Fruit fly (Drosophila melanogaster): Measurements from ENCODE around the gene CG13010.

CG13010 gene

dm6 chrX:16672904-16673303 lies 5.8 kb downstream of the CG13010 start:
- TF ChIP-seq fd85E (GFP tag; optimal IDR thresholded peaks at IDR 0.05) = no peak
- TF ChIP-seq dsx (GFP tag; optimal IDR thresholded peaks at IDR 0.05; ENCODE audit: poor library complexity, severe bottlenecking) = no peak
- TF ChIP-seq Sox15 (GFP tag; optimal IDR thresholded peaks at IDR 0.05) = no peak
- TF ChIP-seq CG6854 (GFP tag; optimal IDR thresholded peaks at IDR 0.05) = no peak
- TF ChIP-seq OdsH (GFP tag; optimal IDR thresholded peaks at IDR 0.05) = no peak
- no peak for TF ChIP-seq lz (GFP tag; optimal IDR thresholded peaks at IDR 0.05)
- no peak for TF ChIP-seq CG11762 (GFP tag; optimal IDR thresholded peaks at IDR 0.05; ENCODE audit: insufficient read depth)
- TF ChIP-seq Ets96B (tag; optimal IDR thresholded peaks at IDR 0.05) = no peak
- TF ChIP-seq salr (GFP tag; optimal IDR thresholded peaks at IDR 0.05) = no peak
- no peak for TF ChIP-seq Hr39 (GFP tag; optimal IDR thresholded peaks at IDR 0.05)

DNA sequence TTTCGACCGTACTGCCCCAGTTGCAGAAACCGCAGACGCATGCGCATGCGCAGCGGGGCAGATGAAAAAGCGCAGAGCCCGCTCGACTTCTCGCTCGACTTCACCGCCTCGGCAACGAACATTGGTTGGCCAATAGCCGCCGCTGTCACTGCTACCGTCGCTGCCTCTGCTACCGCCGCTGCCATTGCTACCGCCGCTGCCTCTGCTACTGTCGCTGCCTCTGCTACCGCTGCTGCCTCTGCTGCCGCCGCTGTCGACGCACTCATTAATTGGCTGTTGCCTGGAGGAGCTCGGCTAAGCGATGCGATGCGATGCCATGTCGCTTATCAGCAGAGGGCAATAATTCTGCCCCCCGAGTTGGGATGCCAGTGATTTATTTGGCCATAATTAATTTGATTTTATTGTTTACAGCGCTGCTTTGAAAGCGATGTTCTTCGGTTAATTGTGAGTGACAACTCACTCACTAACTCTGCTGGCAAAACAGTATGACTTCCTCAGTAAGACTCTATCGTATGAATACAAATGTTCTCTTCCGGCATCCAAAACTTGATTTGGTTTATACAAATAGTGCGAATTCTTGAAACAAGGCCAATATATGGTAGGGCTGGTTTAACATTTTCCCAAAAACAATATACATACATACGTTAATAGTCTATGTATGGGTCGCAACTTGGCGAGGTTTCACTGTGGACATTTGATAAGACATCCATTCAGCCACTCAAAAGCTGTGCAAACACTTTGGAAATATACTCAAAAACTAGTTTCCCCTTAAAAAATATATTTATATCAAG lies 7.9 kb downstream of the CG13010 start:
- TF ChIP-seq CG9139 (GFP tag; optimal IDR thresholded peaks at IDR 0.05) (no peak), Sox15 (GFP tag; optimal IDR thresholded peaks at IDR 0.05) (no peak), dac (GFP tag; optimal IDR thresholded peaks at IDR 0.05) (no peak), achi (GFP tag; optimal IDR thresholded peaks at IDR 0.05) (no peak), CG34406 (GFP tag; optimal IDR thresholded peaks at IDR 0.05) (no peak), CG8319 (GFP tag; optimal IDR thresholded peaks at IDR 0.05) (no peak), CG16779 (tag; optimal IDR thresholded peaks at IDR 0.05) (no peak), fkh (GFP tag; optimal IDR thresholded peaks at IDR 0.05) (peak; percentile 1), pdm3 (GFP tag; optimal IDR thresholded peaks at IDR 0.05) (peak; percentile 6), esn (GFP tag; optimal IDR thresholded peaks at IDR 0.05) (peak; percentile 3), Gug (GFP tag; IDR thresholded peaks at IDR 0.05) (no peak), Blimp-1 (GFP tag; optimal IDR thresholded peaks at IDR 0.05) (no peak), CG15336 (GFP tag; IDR thresholded peaks at IDR 0.05) (0 out of 2 replicates have a peak, but pooled peaks have one; percentile 17), salr (GFP tag; optimal IDR thresholded peaks at IDR 0.05) (no peak), CG32006 (GFP tag; optimal IDR thresholded peaks at IDR 0.05) (peak; percentile 19), Smox (GFP tag; optimal IDR thresholded peaks at IDR 0.05) (no peak), Met (GFP tag; optimal IDR thresholded peaks at IDR 0.05) (peak; percentile 40), CG1621 (tag; optimal IDR thresholded peaks at IDR 0.05) (no peak), topi (GFP tag; optimal IDR thresholded peaks at IDR 0.05) (peak; percentile 8), Sox102F (GFP tag; optimal IDR thresholded peaks at IDR 0.05) (peak; percentile 22), Lpt (GFP tag; optimal IDR thresholded peaks at IDR 0.05) (no peak), Hr4 (GFP tag; optimal IDR thresholded peaks at IDR 0.05) (peak; percentile 16), fd59A (GFP tag; optimal IDR thresholded peaks at IDR 0.05) (no peak), acj6 (GFP tag; optimal IDR thresholded peaks at IDR 0.05) (peak; percentile 0), svp (GFP tag) (peak; percentile 90), vri (GFP tag; optimal IDR thresholded peaks at IDR 0.05) (no peak), Eip75B (GFP tag; optimal IDR thresholded peaks at IDR 0.05) (no peak), lz (GFP tag; optimal IDR thresholded peaks at IDR 0.05) (peak; percentile 6), OdsH (GFP tag; optimal IDR thresholded peaks at IDR 0.05) (peak; percentile 10), Eip93F (GFP tag; optimal IDR thresholded peaks at IDR 0.05) (no peak), CG31627 (GFP tag; optimal IDR thresholded peaks at IDR 0.05) (peak; percentile 32), ss (GFP tag; optimal IDR thresholded peaks at IDR 0.05) (no peak), CG6854 (GFP tag; optimal IDR thresholded peaks at IDR 0.05) (no peak), Eip78C (GFP tag) (peak; percentile 63), CG3032 (tag; optimal IDR thresholded peaks at IDR 0.05) (no peak), Hr39 (GFP tag; optimal IDR thresholded peaks at IDR 0.05) (peak; percentile 28), Ets96B (tag; optimal IDR thresholded peaks at IDR 0.05) (no peak), CG3919 (GFP tag; optimal IDR thresholded peaks at IDR 0.05) (no peak)

All from whole organism, prepupa.